Fruit fly (Drosophila melanogaster) whole organism, embryonic: ENCODE results near the gene CG44001.
A peak's percentile ranks its signal among the peaks of the same experiment; 100 is the strongest.

Experiments
- Asciz ChIP-seq: fragments of 200-800 bp; sonication (Bioruptor generic); optimal IDR thresholded peaks from 2 replicates; lab custom pipeline; 2017; ENCODE audit warnings: missing biosample characterization, mild to moderate bottlenecking, missing genetic modification characterization, missing genetic modification reagents
- Awh ChIP-seq: fragments of 200-800 bp; sonication (Bioruptor generic); IDR thresholded peaks from 2 replicates; pipeline ENCODE4, ENCODE4 v1.3.6; 2022; ENCODE audit warnings: missing biosample characterization, missing genetic modification characterization
- CG10267 ChIP-seq: fragments of 200-800 bp; sonication (Bioruptor generic); optimal IDR thresholded peaks from 2 replicates; lab custom pipeline; 2018; ENCODE audit warnings: missing biosample characterization, mild to moderate bottlenecking, missing genetic modification characterization, moderate library complexity
- CG10654 ChIP-seq: fragments of 200-800 bp; sonication (Bioruptor generic); optimal IDR thresholded peaks from 2 replicates; lab custom pipeline; 2016; ENCODE audit warnings: missing biosample characterization, missing genetic modification characterization
- CG13424 ChIP-seq: fragments of 200-800 bp; sonication (Bioruptor generic); optimal IDR thresholded peaks from 2 replicates; lab custom pipeline; 2019; ENCODE audit warnings: missing biosample characterization, mild to moderate bottlenecking, missing genetic modification characterization, moderate library complexity
- CG15269 ChIP-seq: fragments of 200-800 bp; sonication (Bioruptor generic); optimal IDR thresholded peaks from 2 replicates; lab custom pipeline; 2018; ENCODE audit warnings: missing biosample characterization, mild to moderate bottlenecking, missing genetic modification characterization, moderate library complexity
- CG16779 ChIP-seq: fragments of 200-800 bp; sonication (Bioruptor generic); IDR thresholded peaks from 2 replicates; pipeline ENCODE4 v1.3.6; 2022; ENCODE audit warnings: missing biosample characterization, missing genetic modification characterization
- CG18262 ChIP-seq: fragments of 200-800 bp; optimal IDR thresholded peaks from 3 replicates; lab custom pipeline; 2019; ENCODE audit warnings: missing biosample characterization, mild to moderate bottlenecking, missing genetic modification characterization, moderate library complexity
- CG1832 ChIP-seq: fragments of 200-800 bp; sonication (Bioruptor generic); optimal IDR thresholded peaks from 2 replicates; lab custom pipeline; 2017; ENCODE audit warnings: missing biosample characterization, mild to moderate bottlenecking, missing genetic modification characterization, inconsistent platforms
- CG18476 ChIP-seq: fragments of 200-800 bp; sonication (Bioruptor generic); optimal IDR thresholded peaks from 2 replicates; lab custom pipeline; 2016; ENCODE audit warnings: missing biosample characterization, mild to moderate bottlenecking, missing genetic modification characterization
- CG2116 ChIP-seq: fragments of 200-800 bp; sonication (Bioruptor generic); optimal IDR thresholded peaks from 3 replicates; lab custom pipeline; 2018; ENCODE audit warnings: missing biosample characterization, mild to moderate bottlenecking, missing genetic modification characterization
- CG31388 ChIP-seq: fragments of 200-800 bp; sonication (Bioruptor generic); optimal IDR thresholded peaks from 2 replicates; lab custom pipeline; 2016; ENCODE audit warnings: missing biosample characterization, missing genetic modification characterization
- CG33557 ChIP-seq: fragments of 200-800 bp; sonication (Bioruptor generic); optimal IDR thresholded peaks from 2 replicates; lab custom pipeline; 2019; ENCODE audit warnings: missing biosample characterization, mild to moderate bottlenecking, missing genetic modification characterization, moderate library complexity
- CG34376 ChIP-seq: fragments of 200-800 bp; sonication (Bioruptor generic); optimal IDR thresholded peaks from 2 replicates; lab custom pipeline; 2018; ENCODE audit warnings: missing biosample characterization, mild to moderate bottlenecking, missing genetic modification characterization
- CG3838 ChIP-seq: fragments of 200-800 bp; sonication (Bioruptor generic); optimal IDR thresholded peaks from 3 replicates; lab custom pipeline; 2016; ENCODE audit warnings: missing biosample characterization, missing genetic modification characterization
- CG4424 ChIP-seq: fragments of 200-800 bp; sonication (Bioruptor generic); optimal IDR thresholded peaks from 3 replicates; lab custom pipeline; 2016; ENCODE audit warnings: missing biosample characterization, missing genetic modification characterization
- CG6765 ChIP-seq: fragments of 200-800 bp; sonication (Bioruptor generic); optimal IDR thresholded peaks from 3 replicates; lab custom pipeline; 2017; ENCODE audit warnings: missing biosample characterization, mild to moderate bottlenecking, missing genetic modification characterization
- CG8388 ChIP-seq: fragments of 200-800 bp; sonication (Bioruptor generic); optimal IDR thresholded peaks from 2 replicates; lab custom pipeline; 2019; ENCODE audit warnings: missing biosample characterization, mild to moderate bottlenecking, missing genetic modification characterization, moderate library complexity
- CG9609 ChIP-seq: fragments of 200-800 bp; sonication (Bioruptor generic); optimal IDR thresholded peaks from 3 replicates; lab custom pipeline; 2016; ENCODE audit warnings: missing biosample characterization, missing genetic modification characterization
- CG9876 ChIP-seq: fragments of 200-800 bp; sonication (Bioruptor generic); optimal IDR thresholded peaks from 2 replicates; lab custom pipeline; 2016; ENCODE audit warnings: missing biosample characterization, missing genetic modification characterization
- Deaf1 ChIP-seq: fragments of 200-800 bp; optimal IDR thresholded peaks from 3 replicates; lab custom pipeline; 2019; ENCODE audit warnings: missing biosample characterization, mild to moderate bottlenecking, missing genetic modification characterization, moderate library complexity
- HHEX ChIP-seq: fragments of 200-800 bp; sonication (Bioruptor generic); optimal IDR thresholded peaks from 3 replicates; lab custom pipeline; 2017; ENCODE audit warnings: missing biosample characterization, mild to moderate bottlenecking, missing genetic modification characterization, missing genetic modification reagents
- HLH3B ChIP-seq: fragments of 200-800 bp; sonication (Bioruptor generic); IDR thresholded peaks from 2 replicates; pipeline ENCODE4 v1.3.6; 2022; ENCODE audit warnings: missing biosample characterization, missing genetic modification characterization
- HmgD ChIP-seq: fragments of 200-800 bp; sonication (Bioruptor generic); optimal IDR thresholded peaks from 3 replicates; lab custom pipeline; 2016; ENCODE audit warnings: missing biosample characterization, missing genetic modification characterization
- Lhr ChIP-seq: fragments of 200-800 bp; sonication (Bioruptor generic); optimal IDR thresholded peaks from 3 replicates; lab custom pipeline; 2017; ENCODE audit warnings: mild to moderate bottlenecking, missing biosample characterization, missing genetic modification reagents, missing genetic modification characterization
- Lim3 ChIP-seq: fragments of 200-800 bp; sonication (Bioruptor generic); IDR thresholded peaks from 2 replicates; pipeline ENCODE4 v1.3.6; 2022; ENCODE audit warnings: missing biosample characterization, missing genetic modification characterization
- Nf-YC ChIP-seq: fragments of 200-800 bp; optimal IDR thresholded peaks from 3 replicates; lab custom pipeline; 2019; ENCODE audit warnings: missing biosample characterization, mild to moderate bottlenecking, missing genetic modification characterization, moderate library complexity
- Tbp ChIP-seq: fragments of >200 bp; optimal IDR thresholded peaks from 2 replicates; lab custom pipeline; 2018; ENCODE audit warnings: missing biosample characterization, missing genetic modification characterization
- ac ChIP-seq: fragments of 200-800 bp; sonication (Bioruptor generic); optimal IDR thresholded peaks from 3 replicates; lab custom pipeline; 2017; ENCODE audit warnings: missing biosample characterization, mild to moderate bottlenecking, missing genetic modification characterization
- amos ChIP-seq: fragments of 200-800 bp; sonication (Bioruptor generic); IDR thresholded peaks from 2 replicates; pipeline ENCODE4 v1.3.6; 2022; ENCODE audit warnings: missing biosample characterization, missing genetic modification characterization; ENCODE audit not compliant: partially characterized antibody
- ash1 ChIP-seq: fragments of 200-800 bp; sonication (Bioruptor generic); optimal IDR thresholded peaks from 2 replicates; lab custom pipeline; 2018; ENCODE audit warnings: missing biosample characterization, mild to moderate bottlenecking, missing genetic modification characterization
- bowl ChIP-seq: fragments of 200-800 bp; sonication (Bioruptor generic); IDR thresholded peaks from 2 replicates; pipeline ENCODE4 v1.3.6; 2022; ENCODE audit warnings: missing biosample characterization, missing genetic modification characterization
- br ChIP-seq: fragments of >200 bp; optimal IDR thresholded peaks from 2 replicates; lab custom pipeline; 2017
- bsh ChIP-seq, 2 experiments: fragments of 200-800 bp; sonication (Bioruptor generic); optimal IDR thresholded peaks; 2 replicates each; lab custom pipeline; 2017 to 2018; ENCODE audit warnings: mild to moderate bottlenecking in 2 of 2, missing biosample characterization in 2 of 2, missing genetic modification characterization in 2 of 2, moderate library complexity in 1 of 2
- cad ChIP-seq: fragments of >200 bp; optimal IDR thresholded peaks from 2 replicates; lab custom pipeline; 2017; ENCODE audit warnings: missing biosample characterization, missing genetic modification characterization
- crc ChIP-seq: fragments of 200-800 bp; sonication (Bioruptor generic); optimal IDR thresholded peaks from 2 replicates; lab custom pipeline; 2016; ENCODE audit warnings: missing biosample characterization, missing genetic modification characterization
- dimm ChIP-seq: fragments of 200-800 bp; sonication (Bioruptor generic); IDR thresholded peaks from 2 replicates; pipeline ENCODE4 v1.3.6; 2022; ENCODE audit warnings: missing biosample characterization, missing genetic modification characterization
- gcm ChIP-seq: fragments of 200-800 bp; sonication (Bioruptor generic); optimal IDR thresholded peaks from 2 replicates; lab custom pipeline; 2019; ENCODE audit warnings: missing biosample characterization, mild to moderate bottlenecking, missing genetic modification characterization, moderate library complexity
- jing ChIP-seq: fragments of 200-800 bp; sonication (Bioruptor generic); optimal IDR thresholded peaks from 2 replicates; lab custom pipeline; 2018; ENCODE audit warnings: missing biosample characterization, mild to moderate bottlenecking, missing genetic modification characterization
- kni ChIP-seq: fragments of 200-800 bp; sonication (Bioruptor generic); optimal IDR thresholded peaks from 3 replicates; lab custom pipeline; 2017; ENCODE audit warnings: mild to moderate bottlenecking, missing biosample characterization, missing genetic modification reagents, missing genetic modification characterization
- lola ChIP-seq, 3 experiments: fragments of >200 bp in 2 of 3; fragments of 200-800 bp in 1 of 3; sonication (Bioruptor generic) in 1 of 3; optimal IDR thresholded peaks; 2 replicates each; lab custom pipeline; 2017 to 2019; ENCODE audit warnings: missing biosample characterization in 3 of 3, missing genetic modification characterization in 3 of 3, mild to moderate bottlenecking in 1 of 3, moderate library complexity in 1 of 3
- pb ChIP-seq: fragments of 200-800 bp; sonication (Bioruptor generic); optimal IDR thresholded peaks from 3 replicates; lab custom pipeline; 2016; ENCODE audit warnings: missing biosample characterization, missing genetic modification characterization
- phol ChIP-seq: fragments of 200-800 bp; sonication (Bioruptor generic); optimal IDR thresholded peaks from 3 replicates; lab custom pipeline; 2018; ENCODE audit warnings: missing biosample characterization, mild to moderate bottlenecking, missing genetic modification characterization, moderate library complexity
- salm ChIP-seq: fragments of 200-800 bp; sonication (Bioruptor generic); optimal IDR thresholded peaks from 2 replicates; lab custom pipeline; 2018; ENCODE audit warnings: missing biosample characterization, mild to moderate bottlenecking, missing genetic modification characterization
- sd ChIP-seq: fragments of 200-800 bp; sonication (Bioruptor generic); optimal IDR thresholded peaks from 3 replicates; lab custom pipeline; 2018; ENCODE audit warnings: missing biosample characterization, mild to moderate bottlenecking, missing genetic modification characterization, moderate library complexity
- seq ChIP-seq: fragments of 200-800 bp; sonication (Bioruptor generic); IDR thresholded peaks from 2 replicates; pipeline ENCODE4 v1.3.6; 2022; ENCODE audit warnings: missing biosample characterization, missing genetic modification characterization
- ssp ChIP-seq: fragments of 200-800 bp; sonication (Bioruptor generic); IDR thresholded peaks from 2 replicates; pipeline ENCODE4 v1.3.6; 2022; ENCODE audit warnings: missing biosample characterization, missing genetic modification characterization
- tap ChIP-seq: fragments of 200-800 bp; optimal IDR thresholded peaks from 3 replicates; lab custom pipeline; 2019; ENCODE audit warnings: missing biosample characterization, mild to moderate bottlenecking, missing genetic modification characterization, moderate library complexity
- vvl ChIP-seq: fragments of 200-800 bp; sonication (Bioruptor generic); IDR thresholded peaks from 2 replicates; pipeline ENCODE4 v1.3.6; 2022; ENCODE audit warnings: missing biosample characterization, missing genetic modification characterization
- z ChIP-seq: fragments of 200-800 bp; sonication (Bioruptor generic); IDR thresholded peaks from 3 replicates; pipeline ENCODE4 v1.3.6; 2022; ENCODE audit warnings: missing biosample characterization, missing genetic modification characterization

Gene CG44001

dm6 chr2L:5086905-5087522 lies 43.9 kb downstream of the CG44001 start (continued):
- TF ChIP-seq CG31388 (GFP tag; lab: Kevin White, UChicago) (peak; percentile 29), CG13424 (tag; lab: Kevin White, UChicago) (peak; percentile 80), Deaf1 (tag; lab: Kevin White, UChicago) (peak; percentile 61), CG1832 (GFP tag; lab: Kevin White, UChicago) (no peak), CG8388 (GFP tag; lab: Kevin White, UChicago) (peak; percentile 77), salm (tag; lab: Kevin White, UChicago) (peak; percentile 75), ssp (GFP tag; lab: Robert Waterston, UW) (no peak; the same call in 1 of the 2 replicates), bsh (GFP tag; optimal IDR thresholded peaks at IDR 0.05; lab: Kevin White, UChicago) (peak; percentile 74 to 79), CG9876 (peak; percentile 25), CG10267 (tag; lab: Kevin White, UChicago) (peak; percentile 77), sd (tag; lab: Kevin White, UChicago) (peak; percentile 27), vvl (peak; percentile 62; the same call in 1 of the 2 replicates), phol (tag; lab: Kevin White, UChicago) (peak; percentile 82), CG10654 (GFP tag; lab: Kevin White, UChicago) (peak; percentile 60), z (GFP tag; lab: Robert Waterston, UW) (peak; percentile 30; the same call in 1 of the 3 replicates), CG18476 (GFP tag; lab: Kevin White, UChicago) (peak; percentile 57), Awh (GFP tag; lab: Robert Waterston, UW) (peak; percentile 65; the same call in 1 of the 2 replicates), CG18262 (tag; lab: Kevin White, UChicago) (peak; percentile 85), cad (GFP tag; lab: Kevin White, UChicago) (no peak), tap (peak; percentile 81), Lhr (GFP tag; lab: Kevin White, UChicago) (no peak), ash1 (GFP tag; lab: Kevin White, UChicago) (no peak), pb (GFP tag; lab: Kevin White, UChicago) (peak; percentile 68), HLH3B (GFP tag; lab: Robert Waterston, UW) (peak; percentile 53), jing (GFP tag; lab: Kevin White, UChicago) (peak; percentile 67), CG3838 (peak; percentile 47), br (no peak), Lim3 (GFP tag; lab: Robert Waterston, UW) (no peak), CG33557 (GFP tag; lab: Kevin White, UChicago) (peak; percentile 49), HmgD (peak; percentile 26), Nf-YC (peak; percentile 67), crc (GFP tag; lab: Kevin White, UChicago) (peak; percentile 43), CG9609 (GFP tag; lab: Kevin White, UChicago) (peak; percentile 57), amos (GFP tag; lab: Robert Waterston, UW) (no peak), Asciz (GFP tag; lab: Kevin White, UChicago) (peak; percentile 88), ac (GFP tag; lab: Kevin White, UChicago) (peak; percentile 43), dimm (GFP tag; lab: Robert Waterston, UW) (0 out of 2 replicates have a peak, but pooled peaks have one; percentile 17), kni (GFP tag; lab: Kevin White, UChicago) (no peak), CG2116 (GFP tag; lab: Kevin White, UChicago) (peak; percentile 54), Tbp (GFP tag; lab: Kevin White, UChicago) (no peak), gcm (GFP tag; lab: Kevin White, UChicago) (peak; percentile 83), bowl (GFP tag; lab: Robert Waterston, UW) (peak; percentile 38; the same call in 1 of the 2 replicates), CG4424 (GFP tag; lab: Kevin White, UChicago) (peak; percentile 76), lola (GFP tag; optimal IDR thresholded peaks at IDR 0.05; lab: Kevin White, UChicago) (peak in 1 of 3 experiments; percentile 67), CG16779 (GFP tag; lab: Robert Waterston, UW) (no peak), HHEX (GFP tag; lab: Kevin White, UChicago) (peak; percentile 76), CG15269 (tag; lab: Kevin White, UChicago) (peak; percentile 84), CG6765 (peak; percentile 74), CG34376 (GFP tag; lab: Kevin White, UChicago) (peak; percentile 44), seq (peak; percentile 77)
